Worm (Caenorhabditis elegans): ENCODE data around the gene K08B5.2.

Gene K08B5.2

ce11 chrX:16590803-16591202 lies 37.1 kb upstream of the K08B5.2 start (continued):
- TF ChIP-seq nhr-76 (tag; optimal IDR thresholded peaks at IDR 0.05) (no peak), lin-1 (GFP tag; IDR thresholded peaks at IDR 0.05) (peak; percentile 43; the same call in 1 of the 2 replicates), nhr-28 (tag; optimal IDR thresholded peaks at IDR 0.05) (peak; percentile 24), rbr-2 (tag; optimal IDR thresholded peaks at IDR 0.05) (peak; percentile 80), ceh-20 (GFP tag; IDR thresholded peaks at IDR 0.05) (peak; percentile 75), ztf-11 (tag; optimal IDR thresholded peaks at IDR 0.05) (no peak), nhr-10 (tag; optimal IDR thresholded peaks at IDR 0.05) (no peak), daf-19 (GFP tag; conservative IDR thresholded peaks at IDR 0.05) (peak; percentile 77), dmd-8 (GFP tag; IDR thresholded peaks at IDR 0.05) (peak; percentile 87), dmd-6 (GFP tag; IDR thresholded peaks at IDR 0.05) (peak; percentile 70), ceh-62 (tag; optimal IDR thresholded peaks at IDR 0.05) (no peak), ama-1 (optimal IDR thresholded peaks at IDR 0.05) (no peak), mep-1 (tag; optimal IDR thresholded peaks at IDR 0.05) (no peak), vab-7 (GFP tag; IDR thresholded peaks at IDR 0.05) (peak; percentile 92), hlh-30 (tag; optimal IDR thresholded peaks at IDR 0.05; ENCODE audit: insufficient read depth) (peak; percentile 58), ceh-82 (tag; optimal IDR thresholded peaks at IDR 0.05) (no peak), snpc-1.2 (GFP tag; IDR thresholded peaks at IDR 0.05) (peak; percentile 85), hmg-1.1 (GFP tag; IDR thresholded peaks at IDR 0.05) (peak; percentile 92), F49E8.2 (tag; optimal IDR thresholded peaks at IDR 0.05; ENCODE audit: borderline replicate concordance) (peak; percentile 12), arid-1 (GFP tag; conservative IDR thresholded peaks at IDR 0.05) (peak; percentile 77; the same call in 1 of the 2 replicates), egl-43 (GFP tag; IDR thresholded peaks at IDR 0.05) (peak; percentile 94), ceh-44 (GFP tag; IDR thresholded peaks at IDR 0.05) (peak; percentile 68), mdl-1 (tag; optimal IDR thresholded peaks at IDR 0.05) (peak in 1 of 2 experiments; percentile 53), F26F4.8 (GFP tag; conservative IDR thresholded peaks at IDR 0.05) (peak; percentile 75), mdt-29 (GFP tag; IDR thresholded peaks at IDR 0.05) (peak; percentile 39; the same call in 1 of the 2 replicates), hlh-11 (tag; optimal IDR thresholded peaks at IDR 0.05) (peak; percentile 67), ctbp-1 (GFP tag; IDR thresholded peaks at IDR 0.05) (peak; percentile 75; the same call in 1 of the 2 replicates), dpl-1 (GFP tag; optimal IDR thresholded peaks at IDR 0.05) (peak; percentile 24), gei-8 (GFP tag; optimal IDR thresholded peaks at IDR 0.05) (no peak), nhr-102 (tag; optimal IDR thresholded peaks at IDR 0.05) (no peak), lin-39 (tag; optimal IDR thresholded peaks at IDR 0.05) (no peak), Y105C5A.15 (GFP tag; IDR thresholded peaks at IDR 0.05) (peak; percentile 68; the same call in 1 of the 2 replicates)

- TF ChIP-seq lir-3 (tag; optimal IDR thresholded peaks at IDR 0.05) (no peak), ceh-20 (GFP tag; IDR thresholded peaks at IDR 0.05) (0 out of 2 replicates have a peak, but pooled peaks have one; percentile 16), lin-15B (tag; optimal IDR thresholded peaks at IDR 0.05) (no peak), ztf-7 (tag; optimal IDR thresholded peaks at IDR 0.05) (no peak), snpc-4 (tag; optimal IDR thresholded peaks at IDR 0.05) (no peak), dmd-8 (GFP tag; IDR thresholded peaks at IDR 0.05) (peak; percentile 76; the same call in 1 of the 2 replicates), ceh-62 (tag; optimal IDR thresholded peaks at IDR 0.05) (no peak), R02D3.7 (tag; optimal IDR thresholded peaks at IDR 0.05) (no peak), tra-1 (GFP tag; IDR thresholded peaks at IDR 0.05) (peak; percentile 69; the same call in 1 of the 2 replicates), snpc-1.2 (GFP tag; IDR thresholded peaks at IDR 0.05) (peak; percentile 69), lin-1 (GFP tag; IDR thresholded peaks at IDR 0.05) (no peak), ctbp-1 (GFP tag; IDR thresholded peaks at IDR 0.05) (no peak), ceh-44 (GFP tag; IDR thresholded peaks at IDR 0.05) (no peak), daf-19 (GFP tag; conservative IDR thresholded peaks at IDR 0.05) (no peak), zfp-2 (tag; optimal IDR thresholded peaks at IDR 0.05) (no peak), ceh-82 (tag; optimal IDR thresholded peaks at IDR 0.05) (no peak), F26F4.8 (GFP tag; conservative IDR thresholded peaks at IDR 0.05) (peak; percentile 65; the same call in 1 of the 2 replicates), dmd-6 (GFP tag; IDR thresholded peaks at IDR 0.05) (peak; percentile 46; the same call in 1 of the 2 replicates), spr-1 (tag; optimal IDR thresholded peaks at IDR 0.05) (no peak), nhr-41 (GFP tag; IDR thresholded peaks at IDR 0.05) (no peak), daf-16 (GFP tag; optimal IDR thresholded peaks at IDR 0.05) (peak in 1 of 2 experiments; percentile 32), daf-16 (tag; optimal IDR thresholded peaks at IDR 0.05) (no peak), Y75B8A.6 (GFP tag; IDR thresholded peaks at IDR 0.05) (no peak), pha-4 (GFP tag; IDR thresholded peaks at IDR 0.05) (peak; percentile 57; the same call in 1 of the 2 replicates), pha-4 (tag; optimal IDR thresholded peaks at IDR 0.05) (no peak), php-3 (GFP tag; IDR thresholded peaks at IDR 0.05) (peak; percentile 29; the same call in 1 of the 2 replicates), egl-43 (GFP tag; IDR thresholded peaks at IDR 0.05) (peak; percentile 64), mdt-29 (GFP tag; IDR thresholded peaks at IDR 0.05) (0 out of 2 replicates have a peak, but pooled peaks have one; percentile 12), lin-13 (GFP tag; optimal IDR thresholded peaks at IDR 0.05) (peak; percentile 20), lin-38 (GFP tag; IDR thresholded peaks at IDR 0.05) (peak; percentile 61)
Observed at ce11 chrX:16590230-16590629, 36.5 kb upstream of the K08B5.2 start.

Measured in whole organism, L4 larva.